Worm (Caenorhabditis elegans): ENCODE data around the gene chdh-1.

DNA sequence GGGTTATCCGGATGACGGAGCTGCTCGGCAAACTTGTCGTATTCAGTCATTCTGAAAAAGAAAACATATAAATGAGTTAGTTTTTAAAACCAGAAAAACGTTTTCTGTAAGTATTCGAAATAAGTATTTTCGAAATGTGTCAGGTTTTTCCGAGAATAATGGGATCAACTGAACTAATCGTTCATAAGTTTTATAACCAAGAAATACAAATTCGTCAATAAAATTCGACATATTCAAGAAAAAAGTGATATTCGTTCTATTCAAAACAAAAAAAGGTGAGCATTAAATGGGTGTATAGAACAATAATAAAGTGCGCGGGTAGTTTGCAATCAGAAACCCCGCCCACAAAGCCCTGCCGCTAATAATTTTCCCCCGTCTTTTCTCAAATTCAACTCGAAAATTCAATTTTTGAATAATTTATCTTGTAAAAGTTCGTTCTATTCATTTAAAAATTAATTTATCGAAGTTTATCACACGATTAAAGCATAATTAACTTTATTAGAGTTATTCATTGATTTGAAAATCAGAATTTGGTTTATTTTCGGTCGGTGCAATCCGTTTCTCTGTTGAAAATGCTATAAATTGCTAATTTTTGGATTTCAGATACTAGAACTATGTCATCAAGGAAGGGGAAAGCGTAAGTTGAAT is 17.6 kb upstream of the chdh-1 start, which contains the start of the genes cyn-11 and T01B7.5:
- TF ChIP-seq rnt-1 (tag; optimal IDR thresholded peaks at IDR 0.05) (no peak), hlh-30 (tag; optimal IDR thresholded peaks at IDR 0.05; ENCODE audit: insufficient read depth) (no peak)

Measured in whole organism, late embryonic.